Fruit fly (Drosophila melanogaster) whole organism, prepupa: ENCODE data around the gene CG7367.

ENCODE experiments used
- CG11294 ChIP-seq: fragments of 200-800 bp; sonication (Bioruptor generic); IDR thresholded peaks from 2 replicates; pipeline ENCODE4 v1.3.6; 2022; ENCODE audit warnings: missing biosample characterization, missing genetic modification characterization
- CG31627 ChIP-seq: fragments of 200-800 bp; sonication (Bioruptor generic); optimal IDR thresholded peaks from 3 replicates; lab custom pipeline; 2016; ENCODE audit warnings: missing biosample characterization, missing genetic modification characterization
- CG34406 ChIP-seq: fragments of 200-800 bp; sonication (Bioruptor generic); optimal IDR thresholded peaks from 3 replicates; lab custom pipeline; 2016; ENCODE audit warnings: missing biosample characterization, missing genetic modification characterization
- CG6792 ChIP-seq: fragments of 200-800 bp; sonication (Bioruptor generic); optimal IDR thresholded peaks from 3 replicates; lab custom pipeline; 2016; ENCODE audit warnings: missing biosample characterization, missing genetic modification characterization
- CG7368 ChIP-seq: fragments of 200-800 bp; sonication (Bioruptor generic); optimal IDR thresholded peaks from 3 replicates; lab custom pipeline; 2016; ENCODE audit warnings: missing biosample characterization, missing genetic modification characterization
- Sox14 ChIP-seq: fragments of 200-800 bp; sonication (Bioruptor generic); optimal IDR thresholded peaks from 3 replicates; lab custom pipeline; 2016; ENCODE audit warnings: missing biosample characterization, missing genetic modification characterization
- spab ChIP-seq: fragments of 200-800 bp; sonication (Bioruptor generic); optimal IDR thresholded peaks from 2 replicates; lab custom pipeline; 2017; ENCODE audit warnings: missing biosample characterization, mild to moderate bottlenecking, missing genetic modification characterization, missing genetic modification reagents
- ss ChIP-seq, 2 experiments: fragments of 200-800 bp; sonication (Bioruptor generic); optimal IDR thresholded peaks; 2 replicates in 1 of 2; 3 replicates in 1 of 2; lab custom pipeline; 2017 to 2018; ENCODE audit warnings: mild to moderate bottlenecking in 2 of 2, missing biosample characterization in 2 of 2, missing genetic modification characterization in 2 of 2, moderate library complexity in 1 of 2

DNA sequence CACCGCTTCAGTTG, 43.6 kb upstream of the CG7367 start, which contains the start of gene Bsg:
- TF ChIP-seq ss (GFP tag; optimal IDR thresholded peaks at IDR 0.05; lab: Kevin White, UChicago): no peak
- TF ChIP-seq CG34406 (GFP tag; lab: Kevin White, UChicago): no peak
- no peak for TF ChIP-seq CG11294 (GFP tag; lab: Robert Waterston, UW)
- no peak for TF ChIP-seq Sox14
- TF ChIP-seq CG7368 (GFP tag; lab: Kevin White, UChicago): no peak
- no peak for TF ChIP-seq spab (GFP tag; lab: Kevin White, UChicago)
- TF ChIP-seq CG31627 (GFP tag; lab: Kevin White, UChicago): no peak
- TF ChIP-seq CG6792 (GFP tag; lab: Kevin White, UChicago): no peak
